Worm (Caenorhabditis elegans): Measurements from ENCODE around the gene F56D6.12.

DNA sequence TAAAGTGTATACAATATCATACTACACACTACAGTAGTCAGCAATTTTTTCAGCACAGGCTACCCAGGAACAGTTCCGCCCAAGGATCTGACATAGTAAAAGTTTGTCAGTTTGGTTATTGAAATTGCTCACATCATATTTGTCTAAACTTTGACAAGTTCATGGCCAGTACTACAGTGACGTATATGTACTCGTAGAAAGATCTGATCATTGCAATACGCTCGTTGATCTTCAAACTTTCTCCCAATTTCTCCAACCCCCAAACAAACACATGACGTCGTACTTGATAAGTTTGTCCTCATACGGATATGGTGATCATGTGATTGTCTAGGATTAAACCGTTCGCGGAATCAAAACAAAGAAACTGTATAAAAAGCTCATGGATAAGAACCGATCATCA is 13.2 kb upstream of the F56D6.12 start, which contains the start of gene dct-8:
- TF ChIP-seq ztf-29 (GFP tag; IDR thresholded peaks at IDR 0.05) (no peak), T22C8.4 (GFP tag; IDR thresholded peaks at IDR 0.05) (no peak), flt-1 (GFP tag; IDR thresholded peaks at IDR 0.05) (no peak)

All from whole organism, midembryonic.